Worm (Caenorhabditis elegans): ENCODE measurements around the gene clec-4.

- no peak for TF ChIP-seq unc-39 (tag; optimal IDR thresholded peaks at IDR 0.05)
- no peak for TF ChIP-seq lsy-2 (tag; optimal IDR thresholded peaks at IDR 0.05)
- no peak for TF ChIP-seq nhr-11 (tag; optimal IDR thresholded peaks at IDR 0.05)
- TF ChIP-seq unc-62 (GFP tag; optimal IDR thresholded peaks at IDR 0.05), result no peak
- TF ChIP-seq nhr-237 (tag; optimal IDR thresholded peaks at IDR 0.05), result no peak
- TF ChIP-seq alr-1 (tag; optimal IDR thresholded peaks at IDR 0.05), result no peak
- no peak for TF ChIP-seq sma-3 (GFP tag; optimal IDR thresholded peaks at IDR 0.05)
- TF ChIP-seq aly-2 (tag; optimal IDR thresholded peaks at IDR 0.05), result no peak
- TF ChIP-seq snpc-4 (tag; optimal IDR thresholded peaks at IDR 0.05), result no peak
- TF ChIP-seq R02D3.7 (tag; optimal IDR thresholded peaks at IDR 0.05), result no peak
- no peak for TF ChIP-seq mdl-1 (tag; optimal IDR thresholded peaks at IDR 0.05)
- no peak for TF ChIP-seq dmd-4 (tag; optimal IDR thresholded peaks at IDR 0.05)
- no peak for TF ChIP-seq nhr-25 (tag; optimal IDR thresholded peaks at IDR 0.05)
- TF ChIP-seq nhr-77 (tag; optimal IDR thresholded peaks at IDR 0.05), result no peak
Observed at ce11 chrII:12580952-12581351, at the start of gene clec-4.

Data from whole organism, L2 larva.